Fruit fly (Drosophila melanogaster) whole organism, embryonic: ENCODE measurements around the gene ATPsynB.

Experiments used
- CG11456 ChIP-seq: fragments of 200-800 bp; sonication (Bioruptor generic); IDR thresholded peaks from 3 replicates; pipeline ENCODE4 v1.3.6; 2022; ENCODE audit warnings: missing biosample characterization, missing genetic modification characterization
- CG13296 ChIP-seq: fragments of 200-800 bp; sonication (Bioruptor generic); optimal IDR thresholded peaks from 3 replicates; lab custom pipeline; 2018; ENCODE audit warnings: missing biosample characterization, mild to moderate bottlenecking, missing genetic modification characterization
- CG13424 ChIP-seq: fragments of 200-800 bp; sonication (Bioruptor generic); optimal IDR thresholded peaks from 2 replicates; lab custom pipeline; 2019; ENCODE audit warnings: missing biosample characterization, mild to moderate bottlenecking, missing genetic modification characterization, moderate library complexity
- CG13624 ChIP-seq: fragments of 200-800 bp; sonication (Bioruptor generic); optimal IDR thresholded peaks from 2 replicates; lab custom pipeline; 2016; ENCODE audit warnings: missing biosample characterization, missing genetic modification characterization
- CG16779 ChIP-seq: fragments of 200-800 bp; sonication (Bioruptor generic); IDR thresholded peaks from 2 replicates; pipeline ENCODE4 v1.3.6; 2022; ENCODE audit warnings: missing biosample characterization, missing genetic modification characterization
- CG17912 ChIP-seq: fragments of 200-800 bp; sonication (Bioruptor generic); optimal IDR thresholded peaks from 2 replicates; lab custom pipeline; 2018; ENCODE audit warnings: missing biosample characterization, mild to moderate bottlenecking, missing genetic modification characterization
- CG2120 ChIP-seq: fragments of 200-800 bp; sonication (Bioruptor generic); optimal IDR thresholded peaks from 3 replicates; lab custom pipeline; 2016; ENCODE audit warnings: missing biosample characterization, missing genetic modification characterization
- CG2129 ChIP-seq: fragments of 200-800 bp; sonication (Bioruptor generic); IDR thresholded peaks from 2 replicates; pipeline ENCODE4 v1.3.6; 2022; ENCODE audit warnings: missing biosample characterization, missing genetic modification characterization; ENCODE audit not compliant: partially characterized antibody
- CG2678 ChIP-seq: fragments of 200-800 bp; sonication (Bioruptor generic); optimal IDR thresholded peaks from 3 replicates; lab custom pipeline; 2019; ENCODE audit warnings: missing biosample characterization, mild to moderate bottlenecking, missing genetic modification characterization, moderate library complexity
- CG31441 ChIP-seq: fragments of 200-800 bp; sonication (Bioruptor generic); IDR thresholded peaks from 2 replicates; pipeline ENCODE4 v1.3.6; 2022; ENCODE audit warnings: missing biosample characterization, missing genetic modification characterization
- CG3163 ChIP-seq: fragments of 200-800 bp; sonication (Bioruptor generic); optimal IDR thresholded peaks from 3 replicates; lab custom pipeline; 2016; ENCODE audit warnings: missing biosample characterization, missing genetic modification characterization
- CG32532 ChIP-seq: fragments of 200-800 bp; sonication (Bioruptor generic); IDR thresholded peaks from 2 replicates; pipeline ENCODE4 v1.3.6; 2022; ENCODE audit warnings: missing biosample characterization, missing genetic modification characterization
- CG4404 ChIP-seq: fragments of 200-800 bp; sonication (Bioruptor generic); IDR thresholded peaks from 2 replicates; pipeline ENCODE4 v1.3.6; 2022; ENCODE audit warnings: missing biosample characterization, missing genetic modification characterization
- CG4854 ChIP-seq: fragments of 200-800 bp; sonication (Bioruptor generic); optimal IDR thresholded peaks from 2 replicates; lab custom pipeline; 2016; ENCODE audit warnings: missing biosample characterization, missing genetic modification characterization, inconsistent platforms
- CG5245 ChIP-seq: fragments of 200-800 bp; sonication (Bioruptor generic); optimal IDR thresholded peaks from 3 replicates; lab custom pipeline; 2016; ENCODE audit warnings: missing biosample characterization, missing genetic modification characterization
- CG6654 ChIP-seq: fragments of 200-800 bp; sonication (Bioruptor generic); optimal IDR thresholded peaks from 2 replicates; lab custom pipeline; 2017; ENCODE audit warnings: missing biosample characterization, mild to moderate bottlenecking, missing genetic modification characterization
- CG6765 ChIP-seq: fragments of 200-800 bp; sonication (Bioruptor generic); optimal IDR thresholded peaks from 3 replicates; lab custom pipeline; 2017; ENCODE audit warnings: missing biosample characterization, mild to moderate bottlenecking, missing genetic modification characterization
- CG7372 ChIP-seq: fragments of 200-800 bp; sonication (Bioruptor generic); IDR thresholded peaks from 2 replicates; pipeline ENCODE4 v1.3.6; 2022; ENCODE audit warnings: missing biosample characterization, missing genetic modification characterization
- CG7839 ChIP-seq: fragments of 200-800 bp; sonication (Bioruptor generic); optimal IDR thresholded peaks from 3 replicates; lab custom pipeline; 2018; ENCODE audit warnings: missing biosample characterization, mild to moderate bottlenecking, missing genetic modification characterization, moderate library complexity
- CG8281 ChIP-seq: fragments of 200-800 bp; sonication (Bioruptor generic); optimal IDR thresholded peaks from 2 replicates; lab custom pipeline; 2018; ENCODE audit warnings: missing biosample characterization, mild to moderate bottlenecking, missing genetic modification characterization, moderate library complexity
- CG8924 ChIP-seq: fragments of 200-800 bp; optimal IDR thresholded peaks from 3 replicates; lab custom pipeline; 2019; ENCODE audit warnings: missing biosample characterization, mild to moderate bottlenecking, missing genetic modification characterization, moderate library complexity
- CTCF ChIP-seq: fragments of 200-800 bp; sonication (Bioruptor generic); optimal IDR thresholded peaks from 2 replicates; lab custom pipeline; 2017; ENCODE audit warnings: missing biosample characterization, mild to moderate bottlenecking, missing genetic modification characterization, moderate library complexity
- CrebB ChIP-seq: fragments of 200-800 bp; sonication (Bioruptor generic); optimal IDR thresholded peaks from 3 replicates; lab custom pipeline; 2018; ENCODE audit warnings: missing biosample characterization, mild to moderate bottlenecking, missing genetic modification characterization
- Dfd ChIP-seq, 2 experiments: fragments of >200 bp; optimal IDR thresholded peaks; 2 replicates each; lab custom pipeline; 2017; ENCODE audit warnings: missing biosample characterization in 2 of 2, missing genetic modification characterization in 2 of 2
- Doc3 ChIP-seq: fragments of 200-800 bp; sonication (Bioruptor generic); IDR thresholded peaks from 3 replicates; pipeline ENCODE4 v1.3.6; 2022; ENCODE audit warnings: missing biosample characterization, missing genetic modification characterization; ENCODE audit not compliant: partially characterized antibody
- Dp ChIP-seq: fragments of 200-800 bp; sonication (Bioruptor generic); optimal IDR thresholded peaks from 2 replicates; lab custom pipeline; 2018; ENCODE audit warnings: missing biosample characterization, mild to moderate bottlenecking, missing genetic modification characterization, moderate library complexity
- H2.0 ChIP-seq: fragments of 200-800 bp; sonication (Bioruptor generic); IDR thresholded peaks from 2 replicates; pipeline ENCODE4 v1.3.6; 2022; ENCODE audit warnings: missing biosample characterization, missing genetic modification characterization
- Rx ChIP-seq: fragments of 200-800 bp; sonication (Bioruptor generic); IDR thresholded peaks from 2 replicates; pipeline ENCODE4 v1.3.6; 2022; ENCODE audit warnings: missing biosample characterization, missing genetic modification characterization
- Ssrp ChIP-seq: fragments of 200-800 bp; sonication (Bioruptor generic); optimal IDR thresholded peaks from 2 replicates; lab custom pipeline; 2018; ENCODE audit warnings: missing biosample characterization, mild to moderate bottlenecking, missing genetic modification characterization, moderate library complexity
- Stat92E ChIP-seq, 3 experiments: fragments of >200 bp in 2 of 3; fragments of 200-800 bp in 1 of 3; sonication (Bioruptor generic) in 1 of 3; optimal IDR thresholded peaks; 2 replicates each; lab custom pipeline; 2017 to 2019; ENCODE audit warnings: missing biosample characterization in 3 of 3, missing genetic modification characterization in 3 of 3, mild to moderate bottlenecking in 1 of 3, moderate library complexity in 1 of 3
- Trl ChIP-seq, 3 experiments: fragments of >200 bp in 2 of 3; fragments of 200-800 bp in 1 of 3; sonication (Bioruptor generic) in 1 of 3; optimal IDR thresholded peaks; 2 replicates in 1 of 3; 3 replicates in 2 of 3; lab custom pipeline; 2016 to 2017; ENCODE audit warnings: missing biosample characterization in 1 of 3, missing genetic modification characterization in 1 of 3
- amos ChIP-seq: fragments of 200-800 bp; sonication (Bioruptor generic); IDR thresholded peaks from 2 replicates; pipeline ENCODE4 v1.3.6; 2022; ENCODE audit warnings: missing biosample characterization, missing genetic modification characterization; ENCODE audit not compliant: partially characterized antibody
- ara ChIP-seq: fragments of 200-800 bp; sonication (Bioruptor generic); IDR thresholded peaks from 2 replicates; pipeline ENCODE4 v1.3.6; 2022; ENCODE audit warnings: missing biosample characterization, missing genetic modification characterization
- ato ChIP-seq: fragments of 200-800 bp; sonication (Bioruptor generic); IDR thresholded peaks from 2 replicates; pipeline ENCODE4 v1.3.6; 2022; ENCODE audit warnings: missing biosample characterization, missing genetic modification characterization; ENCODE audit not compliant: partially characterized antibody
- chm ChIP-seq: fragments of 200-800 bp; sonication (Bioruptor generic); IDR thresholded peaks from 2 replicates; pipeline ENCODE4 v1.3.6; 2022; ENCODE audit warnings: missing biosample characterization, missing genetic modification characterization
- corto ChIP-seq: fragments of 200-800 bp; sonication (Bioruptor generic); optimal IDR thresholded peaks from 2 replicates; lab custom pipeline; 2016; ENCODE audit warnings: missing biosample characterization, mild to moderate bottlenecking, missing genetic modification characterization, moderate library complexity
- croc ChIP-seq: fragments of 200-800 bp; sonication (Bioruptor generic); conservative IDR thresholded peaks from 3 replicates; pipeline ENCODE4 v1.3.6; 2022; ENCODE audit warnings: missing biosample characterization, missing genetic modification characterization
- exex ChIP-seq: fragments of 200-800 bp; sonication (Bioruptor generic); optimal IDR thresholded peaks from 4 replicates; lab custom pipeline; 2018; ENCODE audit warnings: missing biosample characterization, mild to moderate bottlenecking, missing genetic modification characterization, moderate library complexity
- fu2 ChIP-seq: fragments of 200-800 bp; sonication (Bioruptor generic); optimal IDR thresholded peaks from 2 replicates; lab custom pipeline; 2016; ENCODE audit warnings: missing biosample characterization, missing genetic modification characterization
- gcm2 ChIP-seq: fragments of 200-800 bp; sonication (Bioruptor generic); optimal IDR thresholded peaks from 2 replicates; lab custom pipeline; 2016; ENCODE audit warnings: missing biosample characterization, missing genetic modification characterization
- grau ChIP-seq: fragments of 200-800 bp; optimal IDR thresholded peaks from 3 replicates; lab custom pipeline; 2019; ENCODE audit warnings: missing biosample characterization, mild to moderate bottlenecking, missing genetic modification characterization, moderate library complexity
- gsb-n ChIP-seq: fragments of 200-800 bp; sonication (Bioruptor generic); optimal IDR thresholded peaks from 3 replicates; lab custom pipeline; 2018; ENCODE audit warnings: missing biosample characterization, mild to moderate bottlenecking, missing genetic modification characterization
- oc ChIP-seq: fragments of 200-800 bp; sonication (Bioruptor generic); optimal IDR thresholded peaks from 2 replicates; lab custom pipeline; 2018; ENCODE audit warnings: missing biosample characterization, mild to moderate bottlenecking, missing genetic modification characterization, moderate library complexity
- sna ChIP-seq: fragments of 200-800 bp; sonication (Bioruptor generic); IDR thresholded peaks from 2 replicates; pipeline ENCODE4 v1.3.6; 2022; ENCODE audit warnings: missing biosample characterization, missing genetic modification characterization; ENCODE audit not compliant: partially characterized antibody
- tll ChIP-seq, 2 experiments: fragments of 200-800 bp in 1 of 2; fragments of >200 bp in 1 of 2; sonication (Bioruptor generic) in 1 of 2; optimal IDR thresholded peaks; 2 replicates each; lab custom pipeline; 2017 to 2019; ENCODE audit warnings: missing biosample characterization in 2 of 2, missing genetic modification characterization in 2 of 2, mild to moderate bottlenecking in 1 of 2, moderate library complexity in 1 of 2
- toy ChIP-seq: fragments of 200-800 bp; sonication (Bioruptor generic); IDR thresholded peaks from 2 replicates; pipeline ENCODE4 v1.3.6; 2022; ENCODE audit warnings: missing biosample characterization, missing genetic modification characterization
- unc-4 ChIP-seq: fragments of 200-800 bp; sonication (Bioruptor generic); IDR thresholded peaks from 2 replicates; pipeline ENCODE4 v1.3.6; 2022; ENCODE audit warnings: missing biosample characterization, missing genetic modification characterization; ENCODE audit not compliant: partially characterized antibody

The ATPsynB gene

DNA sequence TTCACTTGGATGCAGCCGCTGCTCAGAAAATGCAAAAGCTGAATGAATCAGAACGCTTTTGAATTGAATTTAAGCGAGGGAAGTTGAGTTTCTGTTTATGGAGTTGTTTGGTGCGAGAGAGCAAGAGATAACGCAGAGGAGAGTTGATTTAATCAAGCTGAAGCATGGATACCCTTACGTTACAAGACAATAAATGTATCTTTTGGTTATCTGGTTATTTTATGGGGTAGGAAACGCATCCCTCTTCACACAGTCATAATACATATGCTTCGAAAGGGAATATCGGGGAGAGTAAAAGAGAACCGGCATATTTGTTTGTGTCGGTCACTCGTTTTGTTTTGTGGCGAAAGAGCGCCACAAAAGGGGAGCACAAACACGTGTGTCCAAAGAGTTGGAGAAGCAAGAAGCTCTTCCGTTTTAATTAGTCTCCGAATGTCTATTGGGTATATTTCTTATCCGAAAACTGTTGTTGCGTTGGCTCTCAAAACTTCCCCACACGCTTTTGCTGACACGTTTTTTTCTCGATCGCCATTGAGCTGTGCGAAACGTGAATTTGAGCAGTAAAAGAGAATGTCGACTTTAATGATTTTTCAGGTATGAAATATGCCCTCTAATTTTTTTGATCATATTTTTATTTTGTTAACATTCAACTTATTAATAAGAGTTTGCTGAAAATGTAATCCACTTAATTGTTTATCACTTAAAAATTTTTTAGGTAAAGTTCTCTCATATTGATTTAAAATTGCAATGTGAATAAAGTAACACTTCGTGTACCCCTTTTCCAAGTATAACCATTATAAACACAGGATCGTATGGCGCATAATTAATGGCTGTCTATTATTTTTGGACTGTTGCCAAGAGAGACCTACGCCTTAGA lies 32.9 kb upstream of the ATPsynB start, which contains the start of gene Prps (continued):
- peak; percentile 60 for TF ChIP-seq exex (tag; lab: Kevin White, UChicago)
- TF ChIP-seq tll (GFP tag; optimal IDR thresholded peaks at IDR 0.05; lab: Kevin White, UChicago) = no peak
- peak; percentile 56 for TF ChIP-seq CG8924 (tag; lab: Kevin White, UChicago)
- TF ChIP-seq Rx (GFP tag; lab: Robert Waterston, UW) = peak; percentile 66
- TF ChIP-seq croc (GFP tag; lab: Robert Waterston, UW) = peak; percentile 19; the same call in 1 of the 3 replicates
- peak in 1 of 3 experiments; percentile 68 for TF ChIP-seq Stat92E (GFP tag; optimal IDR thresholded peaks at IDR 0.05; lab: Kevin White, UChicago)
- TF ChIP-seq ato (GFP tag; lab: Robert Waterston, UW) = no peak
- peak; percentile 84 for TF ChIP-seq CrebB
- TF ChIP-seq Ssrp (tag; lab: Kevin White, UChicago) = no peak
- peak; percentile 76 for TF ChIP-seq CG2678 (tag; lab: Kevin White, UChicago)
- TF ChIP-seq corto (GFP tag; lab: Kevin White, UChicago) = peak; percentile 53
- TF ChIP-seq CG6654 = peak; percentile 20
- peak; percentile 79 for TF ChIP-seq H2.0
- TF ChIP-seq Trl (optimal IDR thresholded peaks at IDR 0.05; lab: Kevin White, UChicago) = peak; percentile 76 to 97
- peak; percentile 85 for TF ChIP-seq Trl (GFP tag; optimal IDR thresholded peaks at IDR 0.05; lab: Kevin White, UChicago)
- TF ChIP-seq CG5245 (GFP tag; lab: Kevin White, UChicago) = peak; percentile 56
- peak; percentile 87 for TF ChIP-seq CG16779
- peak; percentile 97 for TF ChIP-seq CG3163 (GFP tag; lab: Kevin White, UChicago)
- TF ChIP-seq gcm2 (GFP tag; lab: Kevin White, UChicago) = peak; percentile 49
- TF ChIP-seq CG2129 (GFP tag; lab: Robert Waterston, UW) = no peak
- TF ChIP-seq fu2 (GFP tag; lab: Kevin White, UChicago) = peak; percentile 63
- no peak for TF ChIP-seq oc
- TF ChIP-seq grau (tag; lab: Kevin White, UChicago) = peak; percentile 64
- peak; percentile 91 for TF ChIP-seq chm
- TF ChIP-seq CG8281 = peak; percentile 14
- peak; percentile 69 for TF ChIP-seq CG13424
- TF ChIP-seq CG6765 = peak; percentile 52
- TF ChIP-seq CG11456 (GFP tag; lab: Robert Waterston, UW) = peak; percentile 88
- TF ChIP-seq CG31441 (GFP tag; lab: Robert Waterston, UW) = peak; percentile 67
- TF ChIP-seq CG2120 = peak; percentile 81
- TF ChIP-seq CG13296 (GFP tag; lab: Kevin White, UChicago) = peak; percentile 79
- no peak for TF ChIP-seq CG17912
- TF ChIP-seq Dp (GFP tag; lab: Kevin White, UChicago) = no peak
- peak; percentile 81 for TF ChIP-seq CG13624 (GFP tag; lab: Kevin White, UChicago)
- TF ChIP-seq CG32532 (GFP tag; lab: Robert Waterston, UW) = peak; percentile 90
- TF ChIP-seq unc-4 (GFP tag; lab: Robert Waterston, UW) = peak; percentile 33; the same call in 1 of the 2 replicates
- no peak for TF ChIP-seq CG4404 (GFP tag; lab: Robert Waterston, UW)
- peak; percentile 74 for TF ChIP-seq CG4854 (GFP tag; lab: Kevin White, UChicago)
- peak; percentile 66 for TF ChIP-seq toy (GFP tag; lab: Robert Waterston, UW)
- peak; percentile 17 for TF ChIP-seq CTCF (GFP tag; lab: Kevin White, UChicago)
- TF ChIP-seq Doc3 = 0 out of 3 replicates have a peak, but pooled peaks have one; percentile 32
- no peak for TF ChIP-seq sna
- no peak for TF ChIP-seq amos (GFP tag; lab: Robert Waterston, UW)
- TF ChIP-seq gsb-n (tag; lab: Kevin White, UChicago) = peak; percentile 41
- TF ChIP-seq ara = peak; percentile 55; the same call in 1 of the 2 replicates
- TF ChIP-seq CG7839 = peak; percentile 76
- peak; percentile 70 for TF ChIP-seq CG7372
- TF ChIP-seq Dfd (GFP tag; optimal IDR thresholded peaks at IDR 0.05; lab: Kevin White, UChicago) = no peak
